Worm (Caenorhabditis elegans): ENCODE data around the gene T20D3.6.

T20D3.6 gene

DNA sequence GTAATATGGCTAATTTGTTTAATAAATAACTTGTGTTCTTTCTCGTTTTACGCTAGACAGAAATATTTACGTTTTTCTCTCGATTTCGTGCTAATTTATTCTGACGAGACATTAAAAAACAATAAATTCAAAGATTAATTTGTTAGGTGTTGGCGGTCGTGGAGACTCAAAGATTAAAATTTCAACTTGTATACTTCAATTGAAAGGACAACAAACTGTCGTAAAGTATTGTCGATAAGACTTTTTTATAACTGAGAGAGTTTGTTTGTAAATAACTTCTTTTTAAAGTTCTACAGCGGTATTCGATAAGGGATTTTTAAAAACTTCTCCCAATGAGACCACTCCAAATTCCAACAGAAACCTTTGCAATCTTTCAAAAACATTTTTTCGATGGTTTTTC is 14.6 kb upstream of the T20D3.6 start:
- TF ChIP-seq klf-2 (GFP tag; conservative IDR thresholded peaks at IDR 0.05): no peak
- TF ChIP-seq ztf-29 (GFP tag; IDR thresholded peaks at IDR 0.05): no peak
- TF ChIP-seq T22C8.4 (GFP tag; IDR thresholded peaks at IDR 0.05): no peak
- TF ChIP-seq ztf-23 (GFP tag; IDR thresholded peaks at IDR 0.05): no peak
- TF ChIP-seq cog-1 (tag; optimal IDR thresholded peaks at IDR 0.05): no peak
- TF ChIP-seq flt-1 (GFP tag; IDR thresholded peaks at IDR 0.05): no peak
- no peak for TF ChIP-seq med-1 (GFP tag; optimal IDR thresholded peaks at IDR 0.05; ENCODE audit: insufficient read depth)

DNA sequence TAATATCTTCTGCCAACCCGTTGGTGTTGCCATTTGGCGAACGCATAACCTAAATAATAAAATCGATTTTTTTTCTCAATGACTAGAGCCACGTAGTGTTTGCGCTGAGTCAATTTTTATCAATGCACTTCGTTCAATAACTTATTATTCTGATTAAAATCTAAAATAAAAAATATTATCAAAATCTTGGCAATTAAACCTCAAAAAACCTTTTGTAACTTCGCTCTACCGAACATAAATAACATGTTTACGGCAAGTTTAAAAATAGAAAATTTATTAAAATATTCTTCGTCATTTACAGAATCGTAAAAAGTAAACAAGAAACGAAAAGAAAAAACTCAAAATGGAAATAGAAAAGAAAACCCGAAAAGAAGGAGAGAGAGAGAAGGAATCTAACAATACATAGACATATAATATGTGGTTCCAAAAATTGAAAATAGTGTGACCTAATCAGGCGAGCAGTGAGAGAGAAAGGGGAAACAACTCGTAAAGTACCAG is 4.0 kb upstream of the T20D3.6 start, which contains the start of gene pigc-1:
pigc-1 (minus strand) TSS at position 51 of the 498 bp plus-strand sequence.
- TF ChIP-seq ref-1 (GFP tag; conservative IDR thresholded peaks at IDR 0.05) (no peak), klf-2 (GFP tag; conservative IDR thresholded peaks at IDR 0.05) (no peak), flt-1 (GFP tag; IDR thresholded peaks at IDR 0.05) (no peak), med-1 (GFP tag; optimal IDR thresholded peaks at IDR 0.05; ENCODE audit: insufficient read depth) (no peak), cog-1 (tag; optimal IDR thresholded peaks at IDR 0.05) (no peak), ztf-23 (GFP tag; IDR thresholded peaks at IDR 0.05) (no peak), T22C8.4 (GFP tag; IDR thresholded peaks at IDR 0.05) (no peak), ztf-29 (GFP tag; IDR thresholded peaks at IDR 0.05) (no peak)

DNA sequence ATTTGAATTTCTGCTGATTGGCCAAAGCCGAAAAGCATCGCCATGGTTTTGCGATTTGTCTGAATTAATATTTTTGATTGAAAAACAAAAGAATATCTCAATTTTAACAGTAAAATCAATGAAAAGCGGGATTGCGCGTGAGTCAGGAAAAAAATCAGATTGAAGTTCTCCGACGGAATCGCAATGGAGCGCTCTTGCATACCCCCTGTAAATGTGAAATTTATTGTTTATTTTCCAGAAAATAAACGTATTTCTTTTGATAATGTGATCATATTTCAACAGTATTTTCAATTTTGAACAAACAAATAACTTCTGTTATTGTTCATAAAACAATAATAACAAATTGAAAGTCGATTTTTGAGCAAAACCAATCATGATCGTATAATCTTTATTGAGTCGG is 2.5 kb upstream of the T20D3.6 start, which contains the start of gene vps-26:
vps-26 (minus strand) TSS at position 200 of the 400 bp plus-strand sequence.
- TF ChIP-seq T22C8.4 (GFP tag; IDR thresholded peaks at IDR 0.05): no peak
- no peak for TF ChIP-seq cog-1 (tag; optimal IDR thresholded peaks at IDR 0.05)
- no peak for TF ChIP-seq tab-1 (GFP tag; IDR thresholded peaks at IDR 0.05)
- TF ChIP-seq klf-2 (GFP tag; conservative IDR thresholded peaks at IDR 0.05): no peak
- TF ChIP-seq ztf-29 (GFP tag; IDR thresholded peaks at IDR 0.05): no peak
- TF ChIP-seq ztf-23 (GFP tag; IDR thresholded peaks at IDR 0.05): no peak
- TF ChIP-seq flt-1 (GFP tag; IDR thresholded peaks at IDR 0.05): no peak
- no peak for TF ChIP-seq ref-1 (GFP tag; conservative IDR thresholded peaks at IDR 0.05)

DNA sequence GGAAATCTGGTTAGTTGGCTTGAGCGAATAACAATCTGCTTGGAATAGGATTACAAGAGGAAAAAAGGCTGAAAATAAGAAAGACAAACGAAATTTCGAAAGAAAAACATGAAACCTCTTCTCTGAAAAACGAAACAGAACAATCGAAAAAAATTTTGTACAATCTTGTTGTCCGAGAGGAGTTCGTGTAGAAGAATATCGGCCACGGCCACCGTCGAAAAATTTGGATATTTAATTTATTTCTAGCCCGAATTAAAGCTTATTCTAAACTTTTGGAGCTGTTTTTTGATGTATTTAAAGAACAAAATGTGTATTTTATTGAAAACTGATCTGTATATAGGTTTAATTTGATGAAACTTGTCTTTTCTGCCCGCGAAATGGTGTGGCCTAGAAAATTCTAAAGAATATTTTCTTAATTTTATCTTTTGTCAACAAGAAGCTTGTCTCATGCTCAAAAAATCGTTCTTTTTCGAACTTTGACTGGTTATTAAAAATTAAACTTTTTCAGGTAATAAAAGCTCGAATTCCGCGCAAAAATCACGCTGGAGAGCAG is 2.5 kb downstream of the T20D3.6 start, which contains the start of gene T20D3.5:
T20D3.5 (plus strand) TSS at position 503 of the 553 bp plus-strand sequence.
- TF ChIP-seq flt-1 (GFP tag; IDR thresholded peaks at IDR 0.05): no peak
- TF ChIP-seq ztf-23 (GFP tag; IDR thresholded peaks at IDR 0.05): no peak
- no peak for TF ChIP-seq ref-1 (GFP tag; conservative IDR thresholded peaks at IDR 0.05)
- no peak for TF ChIP-seq klf-2 (GFP tag; conservative IDR thresholded peaks at IDR 0.05)
- no peak for TF ChIP-seq med-1 (GFP tag; optimal IDR thresholded peaks at IDR 0.05; ENCODE audit: insufficient read depth)
- no peak for TF ChIP-seq tab-1 (GFP tag; IDR thresholded peaks at IDR 0.05)
- TF ChIP-seq cog-1 (tag; optimal IDR thresholded peaks at IDR 0.05): no peak
- no peak for TF ChIP-seq ztf-29 (GFP tag; IDR thresholded peaks at IDR 0.05)
- TF ChIP-seq T22C8.4 (GFP tag; IDR thresholded peaks at IDR 0.05): no peak

ce11 chrIV:9335552-9336251 is 3.4 kb downstream of the T20D3.6 start, which contains the start of the genes coa-4 and T20D3.14:
coa-4 (minus strand) TSS chrIV:9335602.
T20D3.14 (minus strand) TSS chrIV:9335909.
- TF ChIP-seq ztf-23 (GFP tag; IDR thresholded peaks at IDR 0.05) (no peak), klf-2 (GFP tag; conservative IDR thresholded peaks at IDR 0.05) (no peak), med-1 (GFP tag; optimal IDR thresholded peaks at IDR 0.05; ENCODE audit: insufficient read depth) (no peak), cog-1 (tag; optimal IDR thresholded peaks at IDR 0.05) (no peak), ref-1 (GFP tag; conservative IDR thresholded peaks at IDR 0.05) (no peak), flt-1 (GFP tag; IDR thresholded peaks at IDR 0.05) (no peak), ztf-29 (GFP tag; IDR thresholded peaks at IDR 0.05) (no peak), tab-1 (GFP tag; IDR thresholded peaks at IDR 0.05) (no peak), T22C8.4 (GFP tag; IDR thresholded peaks at IDR 0.05) (no peak)

ce11 chrIV:9333007-9333406 is 6.1 kb downstream of the T20D3.6 start:
- no peak for TF ChIP-seq tab-1 (GFP tag; IDR thresholded peaks at IDR 0.05)
- no peak for TF ChIP-seq ztf-29 (GFP tag; IDR thresholded peaks at IDR 0.05)
- TF ChIP-seq cog-1 (tag; optimal IDR thresholded peaks at IDR 0.05): no peak
- TF ChIP-seq med-1 (GFP tag; optimal IDR thresholded peaks at IDR 0.05; ENCODE audit: insufficient read depth): no peak
- no peak for TF ChIP-seq ztf-23 (GFP tag; IDR thresholded peaks at IDR 0.05)
- no peak for TF ChIP-seq ref-1 (GFP tag; conservative IDR thresholded peaks at IDR 0.05)
- TF ChIP-seq klf-2 (GFP tag; conservative IDR thresholded peaks at IDR 0.05): no peak
- no peak for TF ChIP-seq flt-1 (GFP tag; IDR thresholded peaks at IDR 0.05)
- no peak for TF ChIP-seq T22C8.4 (GFP tag; IDR thresholded peaks at IDR 0.05)

ce11 chrIV:9330755-9331154 is 8.3 kb downstream of the T20D3.6 start, which contains the start of gene nspg-7.1:
nspg-7.1 (minus strand) TSS chrIV:9330855.
- TF ChIP-seq flt-1 (GFP tag; IDR thresholded peaks at IDR 0.05): no peak
- TF ChIP-seq klf-2 (GFP tag; conservative IDR thresholded peaks at IDR 0.05): no peak
- no peak for TF ChIP-seq cog-1 (tag; optimal IDR thresholded peaks at IDR 0.05)
- TF ChIP-seq ztf-23 (GFP tag; IDR thresholded peaks at IDR 0.05): no peak
- no peak for TF ChIP-seq T22C8.4 (GFP tag; IDR thresholded peaks at IDR 0.05)

DNA sequence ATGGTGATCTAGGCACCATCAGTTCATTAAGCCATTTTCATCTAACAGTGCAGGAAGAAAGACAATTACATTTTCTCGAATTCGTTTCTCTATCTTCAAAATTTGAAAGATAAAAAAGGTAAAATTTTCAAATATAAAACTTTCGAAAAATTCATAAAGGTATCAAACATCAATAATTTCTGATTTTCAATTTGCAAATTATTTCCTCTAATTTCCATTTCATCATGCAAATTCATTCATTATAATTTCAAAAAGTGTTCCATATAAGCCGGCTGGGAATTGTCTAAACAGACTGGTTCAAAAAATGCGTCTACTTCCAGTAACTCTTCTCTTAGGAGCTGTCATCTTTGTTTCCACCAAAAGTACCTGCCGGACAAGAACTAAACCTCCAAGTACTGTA is 11.4 kb downstream of the T20D3.6 start, which contains the start of gene clec-183:
clec-183 (plus strand) TSS at position 301 of the 400 bp plus-strand sequence.
- no peak for TF ChIP-seq med-1 (GFP tag; optimal IDR thresholded peaks at IDR 0.05; ENCODE audit: insufficient read depth)
- TF ChIP-seq ref-1 (GFP tag; conservative IDR thresholded peaks at IDR 0.05): no peak
- TF ChIP-seq klf-2 (GFP tag; conservative IDR thresholded peaks at IDR 0.05): no peak
- TF ChIP-seq flt-1 (GFP tag; IDR thresholded peaks at IDR 0.05): no peak
- no peak for TF ChIP-seq cog-1 (tag; optimal IDR thresholded peaks at IDR 0.05)
- TF ChIP-seq ztf-29 (GFP tag; IDR thresholded peaks at IDR 0.05): no peak
- no peak for TF ChIP-seq T22C8.4 (GFP tag; IDR thresholded peaks at IDR 0.05)
- no peak for TF ChIP-seq ztf-23 (GFP tag; IDR thresholded peaks at IDR 0.05)
- TF ChIP-seq tab-1 (GFP tag; IDR thresholded peaks at IDR 0.05): no peak

ce11 chrIV:9323989-9324506 is 15.1 kb downstream of the T20D3.6 start, which contains the start of the genes nspg-11 and F49C12.15:
nspg-11 (minus strand) TSS chrIV:9324089.
F49C12.15 (plus strand) TSS chrIV:9324456.
- no peak for TF ChIP-seq T22C8.4 (GFP tag; IDR thresholded peaks at IDR 0.05)

Measured in whole organism, midembryonic.